Fruit fly (Drosophila melanogaster) whole organism, prepupa: ENCODE data around the gene CG15930.

ENCODE experiments used
- CG6163 ChIP-seq: fragments of 200-800 bp; sonication (Bioruptor generic); IDR thresholded peaks from 3 replicates; pipeline ENCODE4 v1.3.6; 2022; ENCODE audit warnings: missing biosample characterization, missing genetic modification characterization
- CG6854 ChIP-seq: fragments of 200-800 bp; sonication (Bioruptor generic); optimal IDR thresholded peaks from 2 replicates; lab custom pipeline; 2017; ENCODE audit warnings: missing biosample characterization, mild to moderate bottlenecking, missing genetic modification characterization
- CG8632 ChIP-seq: fragments of 200-800 bp; sonication (Bioruptor generic); optimal IDR thresholded peaks from 3 replicates; lab custom pipeline; 2016; ENCODE audit warnings: missing biosample characterization, missing genetic modification characterization
- Eip78C ChIP-seq: fragments of 200-800 bp; sonication (Bioruptor generic); peaks from one replicate; lab custom pipeline; 2016; ENCODE audit warnings: missing biosample characterization, missing genetic modification characterization
- Sox102F ChIP-seq: fragments of 200-800 bp; sonication (Bioruptor generic); optimal IDR thresholded peaks from 2 replicates; lab custom pipeline; 2016; ENCODE audit warnings: missing biosample characterization, mild to moderate bottlenecking, missing genetic modification characterization
- acj6 ChIP-seq: fragments of 200-800 bp; sonication (Bioruptor generic); optimal IDR thresholded peaks from 3 replicates; lab custom pipeline; 2016; ENCODE audit warnings: missing biosample characterization, missing genetic modification characterization
- spab ChIP-seq: fragments of 200-800 bp; sonication (Bioruptor generic); optimal IDR thresholded peaks from 2 replicates; lab custom pipeline; 2017; ENCODE audit warnings: missing biosample characterization, mild to moderate bottlenecking, missing genetic modification characterization, missing genetic modification reagents

DNA sequence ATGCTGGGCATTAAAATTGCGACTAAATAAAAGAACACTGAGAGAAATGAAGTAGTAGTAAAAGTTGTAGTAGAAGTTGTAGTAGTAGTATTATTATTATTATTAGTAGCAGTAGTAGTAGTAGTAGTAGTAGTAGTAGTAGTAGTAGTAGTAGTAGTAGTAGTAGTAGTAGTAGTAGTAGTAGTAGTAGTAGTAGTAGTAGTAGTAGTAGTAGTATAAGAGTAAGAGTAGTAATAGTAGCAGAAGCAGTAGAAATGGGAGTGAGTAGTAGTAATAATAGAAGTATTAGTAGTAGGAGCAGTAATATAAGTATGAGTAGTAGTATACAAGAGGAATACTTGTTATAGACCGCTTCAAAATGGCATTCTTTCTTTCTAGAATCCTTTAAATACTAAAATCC lies 17.1 kb downstream of the CG15930 start:
- peak; percentile 9; the same call in 1 of the 3 replicates for TF ChIP-seq CG6163 (GFP tag; lab: Robert Waterston, UW)
- TF ChIP-seq acj6 (GFP tag; lab: Kevin White, UChicago): peak; percentile 1
- no peak for TF ChIP-seq Sox102F (GFP tag; lab: Kevin White, UChicago)
- no peak for TF ChIP-seq spab (GFP tag; lab: Kevin White, UChicago)
- no peak for TF ChIP-seq CG6854 (GFP tag; lab: Kevin White, UChicago)
- no peak for TF ChIP-seq CG8632 (GFP tag; lab: Kevin White, UChicago)
- peak; percentile 85 for TF ChIP-seq Eip78C (GFP tag; lab: Kevin White, UChicago)
